Worm (Caenorhabditis elegans): ENCODE measurements around the gene T21C9.6.

DNA sequence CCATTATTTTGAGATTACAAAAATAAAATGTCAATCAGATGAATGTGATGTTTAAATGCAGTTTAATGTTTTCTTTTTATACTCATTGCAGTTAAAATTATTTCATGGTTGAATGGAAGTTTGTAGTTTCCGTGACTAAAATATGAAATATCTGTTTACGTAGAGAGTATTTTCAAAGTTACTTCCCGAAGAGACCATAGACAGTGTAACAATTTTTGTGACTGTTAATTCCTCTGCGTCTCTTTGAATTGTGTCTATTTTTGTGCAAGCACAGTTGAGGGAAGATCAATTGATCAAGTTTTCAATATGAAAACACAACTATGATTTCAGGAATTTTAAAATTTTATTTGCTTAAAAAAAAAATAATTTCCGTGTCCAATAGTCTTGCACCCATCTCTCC, 34.9 kb upstream of the T21C9.6 start, which contains the start of gene F25D1.5:
- TF ChIP-seq B0310.2 (tag; optimal IDR thresholded peaks at IDR 0.05), result no peak
- no peak for TF ChIP-seq ama-1 (optimal IDR thresholded peaks at IDR 0.05)
- TF ChIP-seq hnd-1 (tag; optimal IDR thresholded peaks at IDR 0.05), result no peak
- no peak for TF ChIP-seq tbx-37 (GFP tag; conservative IDR thresholded peaks at IDR 0.05)
- no peak for TF ChIP-seq ceh-36 (tag; optimal IDR thresholded peaks at IDR 0.05)
- no peak for TF ChIP-seq pes-1 (GFP tag; IDR thresholded peaks at IDR 0.05)
- no peak for TF ChIP-seq ceh-13 (GFP tag; optimal IDR thresholded peaks at IDR 0.05)
- no peak for TF ChIP-seq tbx-11 (GFP tag; IDR thresholded peaks at IDR 0.05)
- no peak for TF ChIP-seq scrt-1 (GFP tag; IDR thresholded peaks at IDR 0.05)
- TF ChIP-seq F13C5.2 (tag; optimal IDR thresholded peaks at IDR 0.05), result no peak
- TF ChIP-seq hmg-4 (GFP tag; optimal IDR thresholded peaks at IDR 0.05), result no peak
- TF ChIP-seq flt-1 (GFP tag; IDR thresholded peaks at IDR 0.05), result no peak
- TF ChIP-seq aly-1 (tag; optimal IDR thresholded peaks at IDR 0.05), result no peak

Data from whole organism, early embryonic.